Fruit fly (Drosophila melanogaster) whole organism, prepupa: ENCODE results near the gene CG7148.

ENCODE experiments used
- CG10631 ChIP-seq: fragments of 200-800 bp; sonication (Bioruptor generic); optimal IDR thresholded peaks from 2 replicates; lab custom pipeline; 2016; ENCODE audit warnings: missing biosample characterization, missing genetic modification characterization
- CG10669 ChIP-seq: fragments of 200-800 bp; sonication (Bioruptor generic); optimal IDR thresholded peaks from 3 replicates; lab custom pipeline; 2018; ENCODE audit warnings: missing biosample characterization, mild to moderate bottlenecking, missing genetic modification characterization, moderate library complexity
- CG11294 ChIP-seq: fragments of 200-800 bp; sonication (Bioruptor generic); IDR thresholded peaks from 2 replicates; pipeline ENCODE4 v1.3.6; 2022; ENCODE audit warnings: missing biosample characterization, missing genetic modification characterization
- CG11762 ChIP-seq: fragments of 200-800 bp; sonication (Bioruptor generic); optimal IDR thresholded peaks from 3 replicates; lab custom pipeline; 2016; ENCODE audit warnings: missing biosample characterization, missing genetic modification characterization; ENCODE audit not compliant: insufficient read depth
- CG11902 ChIP-seq: fragments of 200-800 bp; sonication (Bioruptor generic); optimal IDR thresholded peaks from 3 replicates; lab custom pipeline; 2016; ENCODE audit warnings: missing biosample characterization, missing genetic modification characterization
- CG15336 ChIP-seq: fragments of 200-800 bp; sonication (Bioruptor generic); IDR thresholded peaks from 2 replicates; pipeline ENCODE4 v1.3.6; 2022; ENCODE audit warnings: missing biosample characterization, missing genetic modification characterization
- CG1621 ChIP-seq: fragments of 200-800 bp; sonication (Bioruptor generic); optimal IDR thresholded peaks from 3 replicates; lab custom pipeline; 2018; ENCODE audit warnings: missing biosample characterization, mild to moderate bottlenecking, missing genetic modification characterization
- CG3032 ChIP-seq: fragments of 200-800 bp; optimal IDR thresholded peaks from 2 replicates; lab custom pipeline; 2019; ENCODE audit warnings: missing biosample characterization, mild to moderate bottlenecking, missing genetic modification characterization, moderate library complexity
- CG32006 ChIP-seq: fragments of 200-800 bp; sonication (Bioruptor generic); optimal IDR thresholded peaks from 3 replicates; lab custom pipeline; 2017; ENCODE audit warnings: missing biosample characterization, mild to moderate bottlenecking, missing genetic modification characterization
- CG34406 ChIP-seq: fragments of 200-800 bp; sonication (Bioruptor generic); optimal IDR thresholded peaks from 3 replicates; lab custom pipeline; 2016; ENCODE audit warnings: missing biosample characterization, missing genetic modification characterization
- CG3919 ChIP-seq: fragments of 200-800 bp; sonication (Bioruptor generic); optimal IDR thresholded peaks from 3 replicates; lab custom pipeline; 2016; ENCODE audit warnings: missing biosample characterization, missing genetic modification characterization
- CG4318 ChIP-seq: fragments of 200-800 bp; sonication (Bioruptor generic); optimal IDR thresholded peaks from 3 replicates; lab custom pipeline; 2017; ENCODE audit warnings: missing biosample characterization, mild to moderate bottlenecking, missing genetic modification characterization
- CG6163 ChIP-seq: fragments of 200-800 bp; sonication (Bioruptor generic); IDR thresholded peaks from 3 replicates; pipeline ENCODE4 v1.3.6; 2022; ENCODE audit warnings: missing biosample characterization, missing genetic modification characterization
- CG6276 ChIP-seq: fragments of 200-800 bp; sonication (Bioruptor generic); optimal IDR thresholded peaks from 2 replicates; lab custom pipeline; 2017; ENCODE audit warnings: missing biosample characterization, mild to moderate bottlenecking, missing genetic modification characterization
- CG6808 ChIP-seq: fragments of 200-800 bp; sonication (Bioruptor generic); optimal IDR thresholded peaks from 3 replicates; lab custom pipeline; 2017; ENCODE audit warnings: missing biosample characterization, missing genetic modification characterization, mild to moderate bottlenecking, moderate library complexity, missing genetic modification reagents
- CG6854 ChIP-seq: fragments of 200-800 bp; sonication (Bioruptor generic); optimal IDR thresholded peaks from 2 replicates; lab custom pipeline; 2017; ENCODE audit warnings: missing biosample characterization, mild to moderate bottlenecking, missing genetic modification characterization
- CG7368 ChIP-seq: fragments of 200-800 bp; sonication (Bioruptor generic); optimal IDR thresholded peaks from 3 replicates; lab custom pipeline; 2016; ENCODE audit warnings: missing biosample characterization, missing genetic modification characterization
- CG8119 ChIP-seq: fragments of 200-800 bp; sonication (Bioruptor generic); IDR thresholded peaks from 3 replicates; pipeline ENCODE4 v1.3.6; 2022; ENCODE audit warnings: missing biosample characterization, missing genetic modification characterization
- CG8319 ChIP-seq: fragments of 200-800 bp; sonication (Bioruptor generic); optimal IDR thresholded peaks from 3 replicates; lab custom pipeline; 2016; ENCODE audit warnings: missing biosample characterization, missing genetic modification characterization
- CG9139 ChIP-seq: fragments of 200-800 bp; sonication (Bioruptor generic); optimal IDR thresholded peaks from 3 replicates; lab custom pipeline; 2017; ENCODE audit warnings: missing biosample characterization, mild to moderate bottlenecking, missing genetic modification characterization
- Eip75B ChIP-seq: fragments of 200-800 bp; sonication (Bioruptor generic); optimal IDR thresholded peaks from 3 replicates; lab custom pipeline; 2016; ENCODE audit warnings: missing biosample characterization, missing genetic modification characterization
- Eip78C ChIP-seq: fragments of 200-800 bp; sonication (Bioruptor generic); peaks from one replicate; lab custom pipeline; 2016; ENCODE audit warnings: missing biosample characterization, missing genetic modification characterization
- Eip93F ChIP-seq: fragments of 200-800 bp; sonication (Bioruptor generic); optimal IDR thresholded peaks from 2 replicates; lab custom pipeline; 2016; ENCODE audit warnings: missing biosample characterization, mild to moderate bottlenecking, missing genetic modification characterization
- Ets21C ChIP-seq: fragments of 200-800 bp; sonication (Bioruptor generic); optimal IDR thresholded peaks from 3 replicates; lab custom pipeline; 2016; ENCODE audit warnings: missing biosample characterization, missing genetic modification characterization
- Gug ChIP-seq: fragments of 200-800 bp; sonication (Bioruptor generic); IDR thresholded peaks from 2 replicates; pipeline ENCODE4 v1.3.6; 2022; ENCODE audit warnings: missing biosample characterization, missing genetic modification characterization
- Hr38 ChIP-seq: sonication (Bioruptor generic); optimal IDR thresholded peaks from 2 replicates; lab custom pipeline; 2016; ENCODE audit warnings: missing biosample characterization, missing genetic modification characterization
- Lpt ChIP-seq: fragments of 200-800 bp; sonication (Bioruptor generic); optimal IDR thresholded peaks from 3 replicates; lab custom pipeline; 2016; ENCODE audit warnings: missing biosample characterization, missing genetic modification characterization
- Met ChIP-seq: fragments of 200-800 bp; sonication (Bioruptor generic); optimal IDR thresholded peaks from 3 replicates; lab custom pipeline; 2016; ENCODE audit warnings: missing biosample characterization, missing genetic modification characterization
- OdsH ChIP-seq: fragments of 200-800 bp; sonication (Bioruptor generic); optimal IDR thresholded peaks from 3 replicates; lab custom pipeline; 2016; ENCODE audit warnings: missing biosample characterization, missing genetic modification characterization
- Smox ChIP-seq: fragments of 200-800 bp; sonication (Bioruptor generic); optimal IDR thresholded peaks from 3 replicates; lab custom pipeline; 2016; ENCODE audit warnings: missing biosample characterization, missing genetic modification characterization
- Sox102F ChIP-seq: fragments of 200-800 bp; sonication (Bioruptor generic); optimal IDR thresholded peaks from 2 replicates; lab custom pipeline; 2016; ENCODE audit warnings: missing biosample characterization, mild to moderate bottlenecking, missing genetic modification characterization
- Sox14 ChIP-seq: fragments of 200-800 bp; sonication (Bioruptor generic); optimal IDR thresholded peaks from 3 replicates; lab custom pipeline; 2016; ENCODE audit warnings: missing biosample characterization, missing genetic modification characterization
- Sox15 ChIP-seq: fragments of 200-800 bp; sonication (Bioruptor generic); optimal IDR thresholded peaks from 3 replicates; lab custom pipeline; 2016; ENCODE audit warnings: missing biosample characterization, missing genetic modification characterization
- achi ChIP-seq: fragments of 200-800 bp; sonication (Bioruptor generic); optimal IDR thresholded peaks from 3 replicates; lab custom pipeline; 2016; ENCODE audit warnings: missing biosample characterization, missing genetic modification characterization
- acj6 ChIP-seq: fragments of 200-800 bp; sonication (Bioruptor generic); optimal IDR thresholded peaks from 3 replicates; lab custom pipeline; 2016; ENCODE audit warnings: missing biosample characterization, missing genetic modification characterization
- cyc ChIP-seq: fragments of 200-800 bp; sonication (Bioruptor generic); optimal IDR thresholded peaks from 3 replicates; lab custom pipeline; 2016; ENCODE audit warnings: missing biosample characterization, missing genetic modification characterization
- dac ChIP-seq: fragments of 200-800 bp; sonication (Bioruptor generic); optimal IDR thresholded peaks from 2 replicates; lab custom pipeline; 2017; ENCODE audit warnings: missing biosample characterization, mild to moderate bottlenecking, missing genetic modification characterization
- eg ChIP-seq: fragments of 200-800 bp; sonication (Bioruptor generic); IDR thresholded peaks from 3 replicates; pipeline ENCODE4 v1.3.6; 2022; ENCODE audit warnings: missing biosample characterization, missing genetic modification characterization
- fd59A ChIP-seq: fragments of 200-800 bp; sonication (Bioruptor generic); optimal IDR thresholded peaks from 2 replicates; lab custom pipeline; 2017; ENCODE audit warnings: missing biosample characterization, mild to moderate bottlenecking, missing genetic modification characterization, missing genetic modification reagents
- fd85E ChIP-seq: fragments of 200-800 bp; sonication (Bioruptor generic); optimal IDR thresholded peaks from 3 replicates; lab custom pipeline; 2016; ENCODE audit warnings: missing biosample characterization, missing genetic modification characterization
- fkh ChIP-seq: fragments of 200-800 bp; sonication (Bioruptor generic); optimal IDR thresholded peaks from 3 replicates; lab custom pipeline; 2017; ENCODE audit warnings: missing biosample characterization, mild to moderate bottlenecking, missing genetic modification characterization, moderate library complexity
- salr ChIP-seq, 2 experiments: fragments of 200-800 bp; sonication (Bioruptor generic); optimal IDR thresholded peaks; 3 replicates each; lab custom pipeline; 2016 to 2018; ENCODE audit warnings: missing biosample characterization in 2 of 2, missing genetic modification characterization in 2 of 2, mild to moderate bottlenecking in 1 of 2
- spab ChIP-seq: fragments of 200-800 bp; sonication (Bioruptor generic); optimal IDR thresholded peaks from 2 replicates; lab custom pipeline; 2017; ENCODE audit warnings: missing biosample characterization, mild to moderate bottlenecking, missing genetic modification characterization, missing genetic modification reagents
- ss ChIP-seq, 2 experiments: fragments of 200-800 bp; sonication (Bioruptor generic); optimal IDR thresholded peaks; 2 replicates in 1 of 2; 3 replicates in 1 of 2; lab custom pipeline; 2017 to 2018; ENCODE audit warnings: mild to moderate bottlenecking in 2 of 2, missing biosample characterization in 2 of 2, missing genetic modification characterization in 2 of 2, moderate library complexity in 1 of 2
- svp ChIP-seq: fragments of 200-800 bp; sonication (Bioruptor generic); peaks from one replicate; lab custom pipeline; 2016; ENCODE audit warnings: missing biosample characterization, missing genetic modification characterization
- topi ChIP-seq: fragments of 200-800 bp; sonication (Bioruptor generic); optimal IDR thresholded peaks from 3 replicates; lab custom pipeline; 2016; ENCODE audit warnings: missing biosample characterization, missing genetic modification characterization
- vri ChIP-seq: fragments of 200-800 bp; sonication (Bioruptor generic); optimal IDR thresholded peaks from 3 replicates; lab custom pipeline; 2016; ENCODE audit warnings: missing biosample characterization, mild to moderate bottlenecking, missing genetic modification characterization

Gene CG7148

DNA sequence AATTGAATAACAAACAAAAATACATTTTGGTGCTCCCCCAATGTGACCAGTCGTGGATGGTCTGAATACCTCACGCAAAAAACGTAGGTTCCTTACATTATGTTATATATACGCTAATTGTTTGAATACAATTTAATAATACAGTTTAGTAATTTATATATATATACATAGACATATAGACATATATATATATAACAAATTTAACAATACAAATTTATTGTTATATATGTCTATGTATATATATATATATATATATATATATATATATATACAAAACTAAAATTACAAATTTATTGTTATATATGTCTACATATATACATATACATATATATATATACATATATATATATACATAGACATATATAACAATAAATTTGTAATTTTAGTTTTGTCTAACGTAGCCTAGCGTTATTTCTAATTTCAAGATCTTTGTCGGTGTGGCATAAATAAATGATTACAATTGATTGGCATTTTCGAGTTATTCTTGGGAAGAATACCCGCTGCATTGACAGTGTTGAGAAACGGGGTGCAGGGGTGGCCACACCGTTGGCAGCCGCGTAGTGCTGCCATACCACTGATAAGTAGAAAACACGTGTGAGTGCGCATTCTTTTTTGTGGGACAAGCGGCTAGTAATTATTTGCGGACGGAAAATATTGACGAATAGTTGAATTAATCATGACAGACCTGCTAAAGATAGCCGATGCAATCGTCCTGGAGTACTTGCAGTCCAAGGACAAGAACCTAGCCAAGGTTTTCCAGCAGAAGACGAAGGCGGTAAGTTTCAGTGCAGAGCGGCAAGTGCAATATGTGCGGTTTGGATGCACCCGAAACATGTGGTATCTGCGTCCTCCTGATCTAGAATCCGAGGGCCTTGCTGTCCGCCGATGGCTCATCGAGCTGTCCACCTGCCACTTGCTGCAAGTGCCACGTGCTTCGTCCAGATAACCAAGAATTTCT, at the start of gene CG7148, which contains the start of gene Nopp140 (continued):
- no peak for TF ChIP-seq CG9139
- peak; percentile 74 for TF ChIP-seq CG3919 (GFP tag; lab: Kevin White, UChicago)
- no peak for TF ChIP-seq Eip93F (GFP tag; lab: Kevin White, UChicago)
- TF ChIP-seq OdsH, result peak; percentile 60
- no peak for TF ChIP-seq fkh (GFP tag; lab: Kevin White, UChicago)

DNA sequence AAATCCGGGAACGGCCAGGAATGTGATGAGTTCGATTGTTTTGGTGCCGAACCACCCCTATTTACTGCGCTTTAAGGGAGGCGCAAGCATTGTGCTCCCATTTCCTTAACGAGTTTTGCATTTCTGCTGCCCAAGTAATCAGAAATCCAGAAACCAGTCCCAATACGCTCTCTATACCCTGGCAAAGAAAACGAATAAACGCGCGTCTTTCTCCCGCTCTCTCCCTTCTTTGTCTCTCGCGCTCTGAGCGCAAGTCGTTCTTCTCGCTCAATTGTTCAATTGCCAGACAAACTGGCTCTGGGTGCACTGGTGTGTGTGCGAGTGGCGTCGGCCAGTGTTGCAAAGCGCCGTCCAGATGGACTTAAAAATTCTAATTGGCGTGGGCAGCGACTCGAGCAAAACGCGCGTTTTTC, 48.4 kb upstream of the CG7148 start:
- TF ChIP-seq CG11294 (GFP tag; lab: Robert Waterston, UW), result peak; percentile 98
- peak; percentile 95 for TF ChIP-seq CG3032
- peak; percentile 92 for TF ChIP-seq CG11762 (GFP tag; lab: Kevin White, UChicago)
- TF ChIP-seq CG11902, result peak; percentile 98
- peak; percentile 92 for TF ChIP-seq Lpt (GFP tag; lab: Kevin White, UChicago)
- peak; percentile 93 for TF ChIP-seq Eip93F (GFP tag; lab: Kevin White, UChicago)
- TF ChIP-seq CG6276 (GFP tag; lab: Kevin White, UChicago), result peak; percentile 89
- peak; percentile 99 for TF ChIP-seq cyc (GFP tag; lab: Kevin White, UChicago)
- TF ChIP-seq ss (GFP tag; optimal IDR thresholded peaks at IDR 0.05; lab: Kevin White, UChicago), result peak; percentile 85 to 94
- peak; percentile 99 for TF ChIP-seq CG6163 (GFP tag; lab: Robert Waterston, UW)
- peak; percentile 98 for TF ChIP-seq Smox
- peak; percentile 96 for TF ChIP-seq CG10669 (GFP tag; lab: Kevin White, UChicago)
- TF ChIP-seq svp, result peak; percentile 99
- peak; percentile 92 for TF ChIP-seq fd59A (GFP tag; lab: Kevin White, UChicago)
- peak; percentile 95 for TF ChIP-seq fd85E
- TF ChIP-seq CG4318 (GFP tag; lab: Kevin White, UChicago), result peak; percentile 86
- TF ChIP-seq salr (GFP tag; optimal IDR thresholded peaks at IDR 0.05; lab: Kevin White, UChicago), result peak; percentile 85 to 94
- peak; percentile 98 for TF ChIP-seq Sox15 (GFP tag; lab: Kevin White, UChicago)
- peak; percentile 98 for TF ChIP-seq CG8319 (GFP tag; lab: Kevin White, UChicago)
- TF ChIP-seq CG6854 (GFP tag; lab: Kevin White, UChicago), result peak; percentile 91
- TF ChIP-seq Sox102F (GFP tag; lab: Kevin White, UChicago), result peak; percentile 99
- peak; percentile 96 for TF ChIP-seq achi (GFP tag; lab: Kevin White, UChicago)
- peak; percentile 90 for TF ChIP-seq CG6808 (GFP tag; lab: Kevin White, UChicago)
- peak; percentile 98 for TF ChIP-seq Ets21C (GFP tag; lab: Kevin White, UChicago)
- peak; percentile 94 for TF ChIP-seq spab
- peak; percentile 78 for TF ChIP-seq Hr38
- peak; percentile 97 for TF ChIP-seq Gug (GFP tag; lab: Robert Waterston, UW)
- TF ChIP-seq OdsH, result peak; percentile 98
- TF ChIP-seq dac (GFP tag; lab: Kevin White, UChicago), result peak; percentile 92
- TF ChIP-seq Eip78C, result peak; percentile 99
- TF ChIP-seq acj6 (GFP tag; lab: Kevin White, UChicago), result peak; percentile 98
- peak; percentile 97 for TF ChIP-seq CG15336
- peak; percentile 96 for TF ChIP-seq CG10631 (GFP tag; lab: Kevin White, UChicago)
- peak; percentile 85 for TF ChIP-seq CG9139
- TF ChIP-seq eg (GFP tag; lab: Robert Waterston, UW), result peak; percentile 99
- peak; percentile 95 for TF ChIP-seq CG1621 (tag; lab: Kevin White, UChicago)
- TF ChIP-seq Eip75B (GFP tag; lab: Kevin White, UChicago), result peak; percentile 98
- TF ChIP-seq Met (GFP tag; lab: Kevin White, UChicago), result peak; percentile 98
- TF ChIP-seq CG32006, result peak; percentile 96
- TF ChIP-seq topi (GFP tag; lab: Kevin White, UChicago), result peak; percentile 98
- peak; percentile 98 for TF ChIP-seq CG34406 (GFP tag; lab: Kevin White, UChicago)
- TF ChIP-seq CG7368, result peak; percentile 99
- peak; percentile 98 for TF ChIP-seq CG3919 (GFP tag; lab: Kevin White, UChicago)
- peak; percentile 96 for TF ChIP-seq CG8119 (GFP tag; lab: Robert Waterston, UW)
- peak; percentile 98 for TF ChIP-seq vri (GFP tag; lab: Kevin White, UChicago)
- TF ChIP-seq Sox14 (GFP tag; lab: Kevin White, UChicago), result peak; percentile 99
